Worm (Caenorhabditis elegans): Measurements from ENCODE around the gene T03F7.5.

The T03F7.5 gene

DNA sequence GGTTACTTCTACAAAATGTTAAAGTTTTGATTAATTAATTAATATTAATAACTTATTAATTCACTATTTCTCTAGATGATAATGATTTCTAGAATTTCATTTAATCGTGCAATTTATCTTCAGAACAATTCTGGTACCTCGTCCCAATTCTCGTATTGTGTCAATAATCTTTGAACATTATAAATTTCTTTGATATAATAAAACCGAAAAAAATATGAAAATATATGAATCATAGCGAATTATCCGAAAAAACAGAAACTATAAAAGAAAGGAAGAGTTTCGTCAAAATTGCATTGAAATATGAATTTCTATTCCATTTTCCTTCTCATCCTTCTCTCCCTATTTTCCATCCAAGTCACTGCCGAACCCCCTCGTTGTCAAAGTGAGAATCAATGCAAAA lies 47.8 kb downstream of the T03F7.5 start, which contains the start of gene T19B10.12:
Gene T19B10.12 (plus strand): TSS at position 301 of the 400 bp plus-strand sequence.
- no peak for TF ChIP-seq hlh-1 (tag; optimal IDR thresholded peaks at IDR 0.05)
- TF ChIP-seq mep-1 (tag; optimal IDR thresholded peaks at IDR 0.05) = no peak
- TF ChIP-seq elt-1 (tag; optimal IDR thresholded peaks at IDR 0.05; ENCODE audit: borderline replicate concordance, insufficient read depth) = no peak
- TF ChIP-seq zip-8 (tag; optimal IDR thresholded peaks at IDR 0.05) = no peak
- no peak for TF ChIP-seq cnd-1 (tag; optimal IDR thresholded peaks at IDR 0.05)
- TF ChIP-seq ces-1 (GFP tag; optimal IDR thresholded peaks at IDR 0.05) = no peak
- TF ChIP-seq bed-3 (GFP tag; optimal IDR thresholded peaks at IDR 0.05) = no peak
- TF ChIP-seq ceh-83 (GFP tag; optimal IDR thresholded peaks at IDR 0.05) = no peak
- TF ChIP-seq nhr-76 (tag; optimal IDR thresholded peaks at IDR 0.05) = no peak

ce11 chrV:11247846-11248245 lies 50.7 kb downstream of the T03F7.5 start, which contains the start of gene mam-4:
Gene mam-4, plus strand, starts transcription at chrV:11248146.
- TF ChIP-seq lsy-2 (tag; optimal IDR thresholded peaks at IDR 0.05) = no peak
- no peak for TF ChIP-seq ceh-39 (tag; optimal IDR thresholded peaks at IDR 0.05)
- TF ChIP-seq mab-5 (tag; optimal IDR thresholded peaks at IDR 0.05) = no peak
- no peak for TF ChIP-seq nhr-76 (tag; optimal IDR thresholded peaks at IDR 0.05)
- no peak for TF ChIP-seq hlh-1 (tag; optimal IDR thresholded peaks at IDR 0.05)
- no peak for TF ChIP-seq sem-2 (GFP tag; optimal IDR thresholded peaks at IDR 0.05)
- no peak for TF ChIP-seq blmp-1 (tag; optimal IDR thresholded peaks at IDR 0.05)
- no peak for TF ChIP-seq lin-32 (GFP tag; optimal IDR thresholded peaks at IDR 0.05)
- TF ChIP-seq ceh-83 (GFP tag; optimal IDR thresholded peaks at IDR 0.05) = no peak
- TF ChIP-seq unc-120 (tag; optimal IDR thresholded peaks at IDR 0.05; ENCODE audit: poor library complexity, severe bottlenecking) = no peak
- no peak for TF ChIP-seq nhr-12 (tag; optimal IDR thresholded peaks at IDR 0.05)
- TF ChIP-seq drap-1 (GFP tag; optimal IDR thresholded peaks at IDR 0.05) = no peak
- no peak for TF ChIP-seq zip-8 (tag; optimal IDR thresholded peaks at IDR 0.05)
